Worm (Caenorhabditis elegans) whole organism, L1 larva: ENCODE measurements around the gene srh-140.

Experiments used
- C34B4.2 ChIP-seq: sonication (generic microtip); optimal IDR thresholded peaks from 2 replicates; lab custom pipeline; 2017; ENCODE audit warnings: mild to moderate bottlenecking, missing genetic modification characterization, missing compliant biosample characterization
- aly-2 ChIP-seq: fragments of 150-350 bp; optimal IDR thresholded peaks from 2 replicates; lab custom pipeline; 2014; ENCODE audit warnings: missing biosample characterization, missing genetic modification characterization
- ama-1 ChIP-seq: fragments of 150-350 bp; optimal IDR thresholded peaks from 2 replicates; lab custom pipeline; 2014
- blmp-1 ChIP-seq: fragments of 150-350 bp; optimal IDR thresholded peaks from 2 replicates; lab custom pipeline; 2014; ENCODE audit warnings: missing biosample characterization, missing genetic modification characterization
- ceh-8 ChIP-seq: fragments of 200-800 bp; sonication (Bioruptor generic); optimal IDR thresholded peaks from 2 replicates; lab custom pipeline; 2018; ENCODE audit warnings: mild to moderate bottlenecking, missing genetic modification characterization, moderate library complexity, missing compliant biosample characterization
- ceh-90 ChIP-seq: sonication (generic microtip); optimal IDR thresholded peaks from 2 replicates; lab custom pipeline; 2016; ENCODE audit warnings: missing genetic modification characterization, missing compliant biosample characterization
- ces-1 ChIP-seq: fragments of 150-350 bp; optimal IDR thresholded peaks from 2 replicates; lab custom pipeline; 2014; ENCODE audit warnings: missing biosample characterization, missing genetic modification reagents, missing genetic modification characterization
- efl-1 ChIP-seq, 4 experiments: fragments of 150-350 bp; optimal IDR thresholded peaks in 3 of 4; peaks in 1 of 4; 1 replicate in 1 of 4; 2 replicates in 3 of 4; lab custom pipeline; 2014; ENCODE audit warnings: missing biosample characterization in 2 of 4, missing genetic modification characterization in 2 of 4, missing genetic modification reagents in 2 of 4
- egl-27 ChIP-seq, 2 experiments: fragments of 150-350 bp in 1 of 2; sonication (generic microtip); optimal IDR thresholded peaks; 3 replicates each; lab custom pipeline; 2017 to 2018; ENCODE audit warnings: missing biosample characterization in 2 of 2, missing genetic modification characterization in 2 of 2, missing genetic modification reagents in 2 of 2
- elt-2 ChIP-seq: sonication (generic microtip); optimal IDR thresholded peaks from 2 replicates; lab custom pipeline; 2016; ENCODE audit warnings: missing genetic modification characterization, mild to moderate bottlenecking, inconsistent platforms, missing compliant biosample characterization, missing genetic modification reagents
- fkh-10 ChIP-seq: sonication (generic microtip); optimal IDR thresholded peaks from 2 replicates; lab custom pipeline; 2017; ENCODE audit warnings: missing biosample characterization, missing genetic modification reagents, missing genetic modification characterization
- fkh-4 ChIP-seq: sonication (generic microtip); optimal IDR thresholded peaks from 2 replicates; lab custom pipeline; 2016; ENCODE audit warnings: missing compliant biosample characterization, missing genetic modification characterization, borderline replicate concordance
- hlh-17 ChIP-seq: fragments of 200-800 bp; sonication (Bioruptor generic); optimal IDR thresholded peaks from 2 replicates; lab custom pipeline; 2018; ENCODE audit warnings: missing genetic modification characterization, mild to moderate bottlenecking, missing compliant biosample characterization, moderate library complexity, borderline replicate concordance
- jun-1 ChIP-seq: fragments of 150-350 bp; optimal IDR thresholded peaks from 2 replicates; lab custom pipeline; 2014; ENCODE audit warnings: missing biosample characterization, missing genetic modification reagents, missing genetic modification characterization
- lin-13 ChIP-seq: fragments of 150-350 bp; optimal IDR thresholded peaks from 2 replicates; lab custom pipeline; 2014; ENCODE audit warnings: missing biosample characterization, missing genetic modification reagents, missing genetic modification characterization
- lin-14 ChIP-seq: fragments of 200-800 bp; sonication (Bioruptor generic); optimal IDR thresholded peaks from 2 replicates; lab custom pipeline; 2018; ENCODE audit warnings: mild to moderate bottlenecking, missing genetic modification characterization, moderate library complexity, missing compliant biosample characterization
- lir-3 ChIP-seq: sonication (generic microtip); optimal IDR thresholded peaks from 2 replicates; lab custom pipeline; 2016; ENCODE audit warnings: mild to moderate bottlenecking, missing genetic modification characterization, moderate library complexity, missing compliant biosample characterization; ENCODE audit not compliant: poor library complexity
- mef-2 ChIP-seq: fragments of 150-350 bp; optimal IDR thresholded peaks from 2 replicates; lab custom pipeline; 2014; ENCODE audit warnings: missing biosample characterization, missing genetic modification characterization
- nhr-19 ChIP-seq: fragments of 200-800 bp; sonication (Bioruptor generic); conservative IDR thresholded peaks from 2 replicates; pipeline ENCODE4 v1.3.6; 2022; ENCODE audit warnings: missing genetic modification characterization, missing compliant biosample characterization
- nhr-20 ChIP-seq: sonication (generic microtip); optimal IDR thresholded peaks from 2 replicates; lab custom pipeline; 2016; ENCODE audit warnings: mild to moderate bottlenecking, missing genetic modification characterization, missing compliant biosample characterization
- nhr-237 ChIP-seq: fragments of 150-350 bp; optimal IDR thresholded peaks from 2 replicates; lab custom pipeline; 2014; ENCODE audit warnings: missing biosample characterization, missing genetic modification characterization
- nhr-28 ChIP-seq: fragments of 150-350 bp; optimal IDR thresholded peaks from 2 replicates; lab custom pipeline; 2014; ENCODE audit warnings: missing biosample characterization, missing genetic modification characterization
- nhr-47 ChIP-seq: sonication (generic microtip); optimal IDR thresholded peaks from 2 replicates; lab custom pipeline; 2016; ENCODE audit warnings: mild to moderate bottlenecking, missing genetic modification characterization, moderate library complexity, missing compliant biosample characterization
- nhr-76 ChIP-seq: sonication (generic microtip); optimal IDR thresholded peaks from 2 replicates; lab custom pipeline; 2017; ENCODE audit warnings: missing biosample characterization, missing genetic modification characterization
- nhr-85 ChIP-seq: sonication (generic microtip); peaks from one replicate; lab custom pipeline; 2016; ENCODE audit warnings: missing genetic modification characterization, inconsistent platforms, missing compliant biosample characterization
- pax-3 ChIP-seq: fragments of 200-800 bp; sonication (Bioruptor generic); optimal IDR thresholded peaks from 2 replicates; lab custom pipeline; 2018; ENCODE audit warnings: mild to moderate bottlenecking, missing genetic modification characterization, moderate library complexity, missing compliant biosample characterization
- pqm-1 ChIP-seq: sonication (generic microtip); optimal IDR thresholded peaks from 3 replicates; lab custom pipeline; 2017; ENCODE audit warnings: missing biosample characterization, missing genetic modification characterization
- rnt-1 ChIP-seq: sonication (generic microtip); optimal IDR thresholded peaks from 2 replicates; lab custom pipeline; 2016; ENCODE audit warnings: mild to moderate bottlenecking, missing genetic modification characterization, moderate library complexity, missing compliant biosample characterization
- skn-1 ChIP-seq: fragments of 150-350 bp; optimal IDR thresholded peaks from 2 replicates; lab custom pipeline; 2014; ENCODE audit warnings: missing biosample characterization, missing genetic modification characterization
- snpc-4 ChIP-seq: fragments of 150-350 bp; optimal IDR thresholded peaks from 2 replicates; lab custom pipeline; 2014; ENCODE audit warnings: missing biosample characterization, missing genetic modification characterization
- sox-4 ChIP-seq: sonication (generic microtip); optimal IDR thresholded peaks from 2 replicates; lab custom pipeline; 2016; ENCODE audit warnings: missing genetic modification characterization, missing compliant biosample characterization
- sptf-1 ChIP-seq: fragments of 150-350 bp; optimal IDR thresholded peaks from 2 replicates; lab custom pipeline; 2014; ENCODE audit warnings: missing biosample characterization, missing genetic modification characterization
- sup-37 ChIP-seq: fragments of 200-800 bp; sonication (Bioruptor generic); optimal IDR thresholded peaks from 2 replicates; lab custom pipeline; 2018; ENCODE audit warnings: mild to moderate bottlenecking, missing genetic modification characterization, missing compliant biosample characterization
- tbx-2 ChIP-seq: sonication (generic microtip); optimal IDR thresholded peaks from 2 replicates; lab custom pipeline; 2016; ENCODE audit warnings: missing genetic modification characterization, missing compliant biosample characterization
- tlp-1 ChIP-seq: fragments of 150-350 bp; optimal IDR thresholded peaks from 2 replicates; lab custom pipeline; 2014; ENCODE audit warnings: missing biosample characterization, missing genetic modification characterization
- unc-30 ChIP-seq: sonication (generic microtip); optimal IDR thresholded peaks from 2 replicates; lab custom pipeline; 2017; ENCODE audit warnings: missing biosample characterization, missing genetic modification characterization
- unc-62 ChIP-seq: fragments of 150-350 bp; optimal IDR thresholded peaks from 2 replicates; lab custom pipeline; 2014; ENCODE audit warnings: missing biosample characterization, missing genetic modification reagents, missing genetic modification characterization
- unc-86 ChIP-seq: sonication (generic microtip); optimal IDR thresholded peaks from 2 replicates; lab custom pipeline; 2016; ENCODE audit warnings: missing genetic modification characterization, missing compliant biosample characterization
- vab-15 ChIP-seq: sonication (generic microtip); optimal IDR thresholded peaks from 2 replicates; lab custom pipeline; 2017; ENCODE audit warnings: missing genotype, mild to moderate bottlenecking, missing genetic modification characterization, missing compliant biosample characterization
- zag-1 ChIP-seq: fragments of 150-350 bp; optimal IDR thresholded peaks from 2 replicates; lab custom pipeline; 2014; ENCODE audit warnings: missing biosample characterization, missing genetic modification characterization
- zip-4 ChIP-seq: fragments of 200-800 bp; sonication (Bioruptor generic); optimal IDR thresholded peaks from 2 replicates; lab custom pipeline; 2018; ENCODE audit warnings: mild to moderate bottlenecking, missing genetic modification characterization, moderate library complexity, missing compliant biosample characterization
- ztf-4 ChIP-seq: fragments of 150-350 bp; optimal IDR thresholded peaks from 2 replicates; lab custom pipeline; 2014; ENCODE audit warnings: missing biosample characterization, missing genetic modification characterization

Gene srh-140

DNA sequence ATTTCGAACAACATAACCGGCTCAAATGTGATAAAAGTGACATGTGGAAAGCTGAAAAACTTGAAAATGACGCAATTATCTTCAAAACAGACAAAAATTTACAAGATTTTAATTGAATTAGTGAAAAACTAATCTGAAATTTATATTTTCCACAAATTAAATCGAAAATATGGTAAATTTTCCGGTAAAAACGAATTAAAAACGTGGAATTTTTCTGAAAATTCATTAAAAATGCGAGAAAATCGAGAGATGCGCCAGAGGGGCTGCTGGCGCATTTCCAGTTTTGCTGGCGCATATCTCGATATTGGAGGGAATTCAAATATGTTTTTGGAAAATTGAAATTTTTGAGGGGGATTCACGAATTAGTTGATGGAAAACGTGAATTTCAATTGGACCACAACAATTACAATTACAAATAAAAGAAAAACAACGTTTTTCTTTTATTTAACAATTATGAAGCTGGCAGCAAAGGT lies 44.2 kb downstream of the srh-140 start, which contains the start of the genes haf-3 and F57A10.2 (continued):
- TF ChIP-seq egl-27 (tag; optimal IDR thresholded peaks at IDR 0.05; lab: Kevin White, UChicago) (peak; percentile 9 to 69), sup-37 (GFP tag; lab: Kevin White, UChicago) (peak; percentile 80), pax-3 (tag; lab: Kevin White, UChicago) (peak; percentile 80), C34B4.2 (tag; lab: Kevin White, UChicago) (peak; percentile 6), zag-1 (tag; lab: Kevin White, UChicago) (peak; percentile 58), nhr-85 (peak; percentile 98), nhr-20 (tag; lab: Kevin White, UChicago) (peak; percentile 95), hlh-17 (GFP tag; lab: Kevin White, UChicago) (no peak), snpc-4 (tag; lab: Kevin White, UChicago) (peak; percentile 92), ceh-90 (tag; lab: Kevin White, UChicago) (peak; percentile 60), unc-30 (tag; lab: Kevin White, UChicago) (no peak), lin-14 (peak; percentile 95), rnt-1 (tag; lab: Kevin White, UChicago) (peak; percentile 97), nhr-19 (peak; percentile 95), sox-4 (tag; lab: Kevin White, UChicago) (peak; percentile 87), skn-1 (tag; lab: Kevin White, UChicago) (peak; percentile 91), nhr-28 (peak; percentile 39), nhr-47 (peak; percentile 97), vab-15 (tag; lab: Kevin White, UChicago) (no peak), elt-2 (tag; lab: Kevin White, UChicago) (peak; percentile 80), tbx-2 (tag; lab: Kevin White, UChicago) (peak; percentile 94), nhr-237 (tag; lab: Kevin White, UChicago) (peak; percentile 50), nhr-76 (tag; lab: Kevin White, UChicago) (no peak), unc-86 (tag; lab: Kevin White, UChicago) (peak; percentile 92), fkh-4 (peak; percentile 72), fkh-10 (GFP tag; lab: Kevin White, UChicago) (peak; percentile 75), ama-1 (peak; percentile 53), mef-2 (peak; percentile 45), ztf-4 (tag; lab: Kevin White, UChicago) (peak; percentile 70), ceh-8 (GFP tag; lab: Kevin White, UChicago) (peak; percentile 86), lin-13 (GFP tag; lab: Kevin White, UChicago) (peak; percentile 91), sptf-1 (tag; lab: Kevin White, UChicago) (no peak), unc-62 (GFP tag; lab: Kevin White, UChicago) (no peak), pqm-1 (no peak), efl-1 (optimal IDR thresholded peaks at IDR 0.05; lab: Kevin White, UChicago) (peak; percentile 97 to 99), efl-1 (GFP tag; optimal IDR thresholded peaks at IDR 0.05 in 1 of 2; lab: Kevin White, UChicago) (peak; percentile 99 to 100)

DNA sequence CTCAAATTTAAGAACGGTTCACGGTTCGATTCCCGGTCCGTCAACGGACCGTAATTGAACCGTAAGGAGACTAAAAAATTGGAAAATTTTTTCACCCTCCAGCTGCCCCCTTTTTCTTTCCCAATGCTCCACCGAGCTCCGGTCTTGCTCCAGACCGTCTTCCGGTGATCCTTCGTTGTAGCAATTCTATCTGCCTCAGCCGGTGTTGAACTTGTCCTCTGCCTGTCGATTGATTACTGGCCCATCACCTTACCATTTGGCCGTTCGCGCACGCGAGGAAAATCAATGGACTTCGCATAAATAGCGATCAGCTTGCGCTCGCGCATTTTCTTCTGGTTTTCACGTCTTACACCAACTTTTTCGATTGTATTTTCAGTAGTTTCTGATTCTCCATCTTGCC lies 45.4 kb downstream of the srh-140 start:
- peak; percentile 17; the same call in 1 of the 2 replicates for TF ChIP-seq nhr-19

DNA sequence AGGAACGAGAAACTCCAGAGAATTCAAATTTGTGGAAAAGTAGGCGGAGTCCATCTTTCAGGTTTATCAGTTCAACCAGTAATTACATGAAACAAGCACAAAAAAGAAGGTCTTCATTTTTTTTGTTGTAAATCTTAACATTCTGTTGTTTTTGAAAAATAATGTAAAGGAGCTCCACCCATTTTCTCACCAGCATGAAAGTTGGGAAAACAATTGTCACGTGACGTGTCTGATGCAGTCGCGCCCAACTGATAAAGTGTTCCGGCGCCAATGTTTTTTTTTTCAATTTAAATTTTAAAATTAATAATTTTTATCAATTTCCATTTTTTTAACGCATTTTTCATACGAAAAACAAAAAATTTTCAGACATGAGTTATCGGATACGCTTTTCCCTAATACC lies 47.1 kb downstream of the srh-140 start, which contains the start of gene F57A10.4:
TSS of gene F57A10.4 (plus strand) at position 367 of the 400 bp plus-strand sequence.
- TF ChIP-seq nhr-47 (no peak), unc-30 (tag; lab: Kevin White, UChicago) (no peak), tlp-1 (no peak), efl-1 (optimal IDR thresholded peaks at IDR 0.05; lab: Kevin White, UChicago) (no peak), efl-1 (GFP tag; optimal IDR thresholded peaks at IDR 0.05 in 1 of 2; lab: Kevin White, UChicago) (peak in 1 of 2 experiments; percentile 81)

DNA sequence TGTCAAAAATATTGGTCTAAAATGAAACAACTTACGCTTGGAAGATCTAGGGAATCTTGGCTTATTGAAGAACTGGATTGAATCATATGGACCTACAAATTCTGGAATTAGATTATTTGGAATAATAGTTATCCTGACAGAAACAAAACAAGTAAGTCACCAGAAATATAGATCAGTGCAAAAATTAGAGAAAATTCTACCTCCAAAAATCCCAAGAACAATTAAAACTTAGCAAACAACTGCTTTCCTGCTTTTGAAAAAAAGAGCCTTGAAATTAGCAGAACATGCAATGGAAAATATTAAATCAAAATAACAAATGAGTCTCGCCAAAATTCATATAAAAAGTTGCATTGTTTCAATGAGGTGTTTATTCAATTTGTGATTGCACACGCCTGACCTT lies 51.2 kb downstream of the srh-140 start, which contains the start of gene nhr-60:
TSS of gene nhr-60 (minus strand) at position 101 of the 400 bp plus-strand sequence.
- TF ChIP-seq tlp-1 (no peak), nhr-76 (tag; lab: Kevin White, UChicago) (no peak), ces-1 (GFP tag; lab: Kevin White, UChicago) (no peak), elt-2 (tag; lab: Kevin White, UChicago) (no peak), egl-27 (tag; optimal IDR thresholded peaks at IDR 0.05; lab: Kevin White, UChicago) (no peak), jun-1 (tag; lab: Kevin White, UChicago) (no peak), zip-4 (GFP tag; lab: Kevin White, UChicago) (no peak), blmp-1 (tag; lab: Kevin White, UChicago) (no peak), nhr-28 (no peak), lir-3 (no peak), aly-2 (tag; lab: Kevin White, UChicago) (no peak), unc-86 (tag; lab: Kevin White, UChicago) (no peak)
